Worm (Caenorhabditis elegans) whole organism, young adult: ENCODE measurements around the gene unc-50.

Experiments used
- F49E8.2 ChIP-seq: sonication (generic microtip); optimal IDR thresholded peaks from 3 replicates; lab custom pipeline; 2017; ENCODE audit warnings: missing genetic modification characterization, mild to moderate bottlenecking, missing compliant biosample characterization, antibody characterized with exemption, moderate library complexity; ENCODE audit not compliant: insufficient read depth
- ceh-58 ChIP-seq: fragments of 200-800 bp; sonication (Bioruptor generic); IDR thresholded peaks from 2 replicates; pipeline ENCODE4 v1.3.6; 2022; ENCODE audit warnings: missing genetic modification characterization, missing compliant biosample characterization
- ceh-79 ChIP-seq: sonication (generic microtip); optimal IDR thresholded peaks from 2 replicates; lab custom pipeline; 2017; ENCODE audit warnings: mild to moderate bottlenecking, missing genetic modification characterization, missing compliant biosample characterization
- dpl-1 ChIP-seq: fragments of 150-350 bp; optimal IDR thresholded peaks from 2 replicates; lab custom pipeline; 2014; ENCODE audit warnings: missing biosample characterization, missing genetic modification reagents, missing genetic modification characterization

DNA sequence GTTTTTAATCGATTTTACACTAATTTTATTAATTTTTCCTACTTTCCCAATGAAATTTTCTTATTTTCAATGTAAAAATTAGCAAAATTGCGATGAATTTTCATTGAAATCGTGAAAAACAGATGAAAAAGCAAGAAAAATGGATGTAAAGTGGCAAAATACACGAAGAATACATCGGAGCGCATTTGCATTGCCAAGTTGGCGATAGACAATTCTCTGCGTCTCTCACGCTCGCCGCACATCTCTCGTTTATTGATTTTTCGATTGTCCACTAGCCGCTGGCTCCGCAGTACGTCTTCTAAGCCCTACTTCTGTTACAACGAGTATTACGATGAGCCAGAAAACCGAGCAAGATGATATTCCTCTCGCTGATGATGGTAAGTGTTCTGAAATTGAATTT, 793 bp upstream of the unc-50 start, which contains the start of gene unc-69:
- TF ChIP-seq dpl-1 (GFP tag; lab: Kevin White, UChicago) (no peak), F49E8.2 (no peak), ceh-58 (GFP tag; lab: Robert Waterston, UW) (no peak), ceh-79 (tag; lab: Kevin White, UChicago) (no peak)
